Worm (Caenorhabditis elegans) whole organism, L2 larva: ENCODE results near the gene dmd-4.

ENCODE experiments used
- blmp-1 ChIP-seq: sonication (generic microtip); optimal IDR thresholded peaks from 2 replicates; lab custom pipeline; 2017; ENCODE audit warnings: missing genetic modification characterization, mild to moderate bottlenecking, missing compliant biosample characterization, antibody characterized with exemption, moderate library complexity; ENCODE audit not compliant: insufficient read depth
- ceh-82 ChIP-seq: fragments of 150-350 bp; optimal IDR thresholded peaks from 2 replicates; lab custom pipeline; 2014; ENCODE audit warnings: missing biosample characterization, missing genetic modification characterization
- lin-39 ChIP-seq: fragments of 150-350 bp; optimal IDR thresholded peaks from 2 replicates; lab custom pipeline; 2014; ENCODE audit warnings: missing biosample characterization, missing genetic modification reagents, missing genetic modification characterization
- mdl-1 ChIP-seq, 2 experiments: fragments of 150-350 bp in 1 of 2; sonication (generic microtip) in 1 of 2; optimal IDR thresholded peaks; 2 replicates each; lab custom pipeline; 2017; ENCODE audit warnings: missing biosample characterization in 2 of 2, missing genetic modification characterization in 2 of 2
- nhr-10 ChIP-seq: sonication (generic microtip); optimal IDR thresholded peaks from 2 replicates; lab custom pipeline; 2017; ENCODE audit warnings: missing biosample characterization, missing genetic modification characterization
- nhr-25 ChIP-seq: fragments of 150-350 bp; sonication (generic microtip); optimal IDR thresholded peaks from 3 replicates; lab custom pipeline; 2014; ENCODE audit warnings: missing biosample characterization, missing genetic modification characterization
- skn-1 ChIP-seq: sonication (generic microtip); optimal IDR thresholded peaks from 2 replicates; lab custom pipeline; 2017; ENCODE audit warnings: missing biosample characterization, missing genetic modification characterization
- snpc-4 ChIP-seq: fragments of 150-350 bp; optimal IDR thresholded peaks from 2 replicates; lab custom pipeline; 2014; ENCODE audit warnings: missing biosample characterization, missing genetic modification characterization
- unc-62 ChIP-seq: fragments of 150-350 bp; optimal IDR thresholded peaks from 2 replicates; lab custom pipeline; 2014; ENCODE audit warnings: missing biosample characterization, missing genetic modification reagents, missing genetic modification characterization
- ztf-11 ChIP-seq: sonication (generic microtip); optimal IDR thresholded peaks from 2 replicates; lab custom pipeline; 2017; ENCODE audit warnings: missing biosample characterization, missing genetic modification characterization

DNA sequence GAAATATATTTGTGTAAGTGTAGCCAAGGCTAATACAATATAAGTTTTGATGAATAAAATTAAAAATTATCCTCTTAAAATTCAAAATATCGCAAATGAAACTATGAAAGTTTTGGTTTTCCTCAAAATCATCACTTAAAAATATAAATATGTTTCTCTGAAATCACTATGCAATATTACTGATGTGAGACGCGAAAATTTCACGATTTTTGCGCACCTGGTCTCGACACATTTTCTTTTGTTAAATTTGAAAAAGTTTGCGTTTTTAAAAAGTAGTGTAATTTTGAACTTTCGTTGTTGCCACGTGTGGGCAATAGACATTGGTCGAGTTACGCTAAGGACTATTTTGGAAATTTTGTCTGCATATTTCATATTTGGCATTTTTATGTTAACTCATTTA is 32.9 kb downstream of the dmd-4 start:
- TF ChIP-seq lin-39 (tag; lab: Kevin White, UChicago) (no peak), unc-62 (no peak), ztf-11 (tag; lab: Kevin White, UChicago) (no peak), mdl-1 (tag; optimal IDR thresholded peaks at IDR 0.05; lab: Kevin White, UChicago) (no peak), snpc-4 (tag; lab: Kevin White, UChicago) (no peak), nhr-10 (tag; lab: Kevin White, UChicago) (no peak), nhr-25 (no peak), skn-1 (tag; lab: Kevin White, UChicago) (no peak), ceh-82 (tag; lab: Kevin White, UChicago) (no peak), blmp-1 (tag; lab: Kevin White, UChicago) (no peak)
